Fruit fly (Drosophila melanogaster): Measurements from ENCODE around the gene Crz.

Gene Crz

dm6 chr3R:14329549-14329948, 14.9 kb downstream of the Crz start:
- TF ChIP-seq CG32264 (GFP tag; optimal IDR thresholded peaks at IDR 0.05) = no peak

dm6 chr3R:14330654-14331053, 16.0 kb downstream of the Crz start:
- no peak for TF ChIP-seq CrebA (GFP tag; optimal IDR thresholded peaks at IDR 0.05; ENCODE audit: borderline replicate concordance)
- TF ChIP-seq fru (GFP tag; optimal IDR thresholded peaks at IDR 0.05) = no peak
- no peak for TF ChIP-seq psq (GFP tag; optimal IDR thresholded peaks at IDR 0.05)
- no peak for TF ChIP-seq Abd-B (GFP tag; optimal IDR thresholded peaks at IDR 0.05)
- TF ChIP-seq CG9705 (GFP tag; optimal IDR thresholded peaks at IDR 0.05) = no peak
- no peak for TF ChIP-seq Jra (GFP tag; optimal IDR thresholded peaks at IDR 0.05)
- TF ChIP-seq dsf (GFP tag; optimal IDR thresholded peaks at IDR 0.05; ENCODE audit: borderline replicate concordance) = no peak
- no peak for TF ChIP-seq Hr78 (GFP tag; optimal IDR thresholded peaks at IDR 0.05)
- no peak for TF ChIP-seq h (GFP tag; optimal IDR thresholded peaks at IDR 0.05)
- TF ChIP-seq Rel (GFP tag; optimal IDR thresholded peaks at IDR 0.05) = no peak
- TF ChIP-seq Rel (tag; optimal IDR thresholded peaks at IDR 0.05) = no peak
- TF ChIP-seq Vsx2 (GFP tag; optimal IDR thresholded peaks at IDR 0.05; ENCODE audit: partially characterized antibody) = no peak

dm6 chr3R:14331474-14331873, 16.8 kb downstream of the Crz start:
- no peak for TF ChIP-seq brk (GFP tag; optimal IDR thresholded peaks at IDR 0.05)
- TF ChIP-seq woc (GFP tag; optimal IDR thresholded peaks at IDR 0.05) = no peak

dm6 chr3R:14332735-14333134, 18.1 kb downstream of the Crz start:
- no peak for TF ChIP-seq usp (GFP tag; optimal IDR thresholded peaks at IDR 0.05)
- TF ChIP-seq ey (GFP tag; optimal IDR thresholded peaks at IDR 0.05) = no peak
- no peak for TF ChIP-seq Jra (GFP tag; optimal IDR thresholded peaks at IDR 0.05)
- TF ChIP-seq psq (GFP tag; optimal IDR thresholded peaks at IDR 0.05) = no peak
- no peak for TF ChIP-seq Abd-B (GFP tag; optimal IDR thresholded peaks at IDR 0.05)
- TF ChIP-seq br (GFP tag; optimal IDR thresholded peaks at IDR 0.05) = no peak
- no peak for TF ChIP-seq pan (optimal IDR thresholded peaks at IDR 0.05)
- no peak for TF ChIP-seq Dfd (GFP tag; optimal IDR thresholded peaks at IDR 0.05)
- TF ChIP-seq Rel (GFP tag; optimal IDR thresholded peaks at IDR 0.05) = no peak
- no peak for TF ChIP-seq Rel (tag; optimal IDR thresholded peaks at IDR 0.05)
- TF ChIP-seq N (GFP tag; optimal IDR thresholded peaks at IDR 0.05) = no peak
- TF ChIP-seq Hr78 (GFP tag; optimal IDR thresholded peaks at IDR 0.05) = no peak
- no peak for TF ChIP-seq jim (GFP tag; optimal IDR thresholded peaks at IDR 0.05)
- no peak for TF ChIP-seq foxo (GFP tag; optimal IDR thresholded peaks at IDR 0.05)

- no peak for TF ChIP-seq h (GFP tag; optimal IDR thresholded peaks at IDR 0.05)
- no peak for TF ChIP-seq sage (GFP tag; optimal IDR thresholded peaks at IDR 0.05)
- no peak for TF ChIP-seq Sp1 (GFP tag; optimal IDR thresholded peaks at IDR 0.05)
- no peak for TF ChIP-seq Abd-B (GFP tag; optimal IDR thresholded peaks at IDR 0.05)
- no peak for TF ChIP-seq Rel (GFP tag; optimal IDR thresholded peaks at IDR 0.05)
- no peak for TF ChIP-seq Rel (tag; optimal IDR thresholded peaks at IDR 0.05)
- TF ChIP-seq CG9705 (GFP tag; optimal IDR thresholded peaks at IDR 0.05) = no peak
- TF ChIP-seq GATAd (GFP tag; optimal IDR thresholded peaks at IDR 0.05) = no peak
- TF ChIP-seq woc (GFP tag; optimal IDR thresholded peaks at IDR 0.05) = no peak
- no peak for TF ChIP-seq Dfd (GFP tag; optimal IDR thresholded peaks at IDR 0.05)
Measured at dm6 chr3R:14335504-14335903, 20.9 kb downstream of the Crz start.

dm6 chr3R:14344767-14345166, 30.1 kb downstream of the Crz start:
- no peak for TF ChIP-seq h (GFP tag; optimal IDR thresholded peaks at IDR 0.05)
- peak; percentile 74 for TF ChIP-seq Dfd (GFP tag; optimal IDR thresholded peaks at IDR 0.05)

- no peak for TF ChIP-seq pan (optimal IDR thresholded peaks at IDR 0.05)
- TF ChIP-seq CrebA (GFP tag; optimal IDR thresholded peaks at IDR 0.05; ENCODE audit: borderline replicate concordance) = no peak
- no peak for TF ChIP-seq Dfd (GFP tag; optimal IDR thresholded peaks at IDR 0.05)
- TF ChIP-seq N (GFP tag; optimal IDR thresholded peaks at IDR 0.05) = no peak
- TF ChIP-seq lola (GFP tag; optimal IDR thresholded peaks at IDR 0.05) = no peak
- TF ChIP-seq jim (GFP tag; optimal IDR thresholded peaks at IDR 0.05) = no peak
- no peak for TF ChIP-seq tai (GFP tag; optimal IDR thresholded peaks at IDR 0.05)
- no peak for TF ChIP-seq usp (GFP tag; optimal IDR thresholded peaks at IDR 0.05)
- TF ChIP-seq Myc (optimal IDR thresholded peaks at IDR 0.05) = no peak
- TF ChIP-seq ey (GFP tag; optimal IDR thresholded peaks at IDR 0.05) = peak; percentile 13
- TF ChIP-seq GATAd (GFP tag; optimal IDR thresholded peaks at IDR 0.05) = no peak
- TF ChIP-seq Mio (GFP tag; optimal IDR thresholded peaks at IDR 0.05) = no peak
- TF ChIP-seq CG32264 (GFP tag; optimal IDR thresholded peaks at IDR 0.05) = no peak
- peak; percentile 3 for TF ChIP-seq rgr (GFP tag; optimal IDR thresholded peaks at IDR 0.05)
- no peak for TF ChIP-seq Hnf4 (GFP tag; optimal IDR thresholded peaks at IDR 0.05)
- TF ChIP-seq HLH106 (tag; optimal IDR thresholded peaks at IDR 0.05) = no peak
- no peak for TF ChIP-seq fru (GFP tag; optimal IDR thresholded peaks at IDR 0.05)
- TF ChIP-seq woc (GFP tag; optimal IDR thresholded peaks at IDR 0.05) = no peak
- TF ChIP-seq h (GFP tag; optimal IDR thresholded peaks at IDR 0.05) = peak; percentile 12
- peak; percentile 38 for TF ChIP-seq sv (GFP tag; optimal IDR thresholded peaks at IDR 0.05)
- TF ChIP-seq Dif (GFP tag; optimal IDR thresholded peaks at IDR 0.05; ENCODE audit: partially characterized antibody) = peak; percentile 46
- TF ChIP-seq dl (GFP tag; optimal IDR thresholded peaks at IDR 0.05; ENCODE audit: insufficient read depth in 1 of 2, partially characterized antibody in 2 of 2) = peak; percentile 58 to 69
Measured at dm6 chr3R:14346838-14347745, 32.4 kb downstream of the Crz start.

All from whole organism, wandering third instar larva.